Fruit fly (Drosophila melanogaster) whole organism, pupa: ENCODE results near the gene CG31436.

ENCODE experiments used
- CG12605 ChIP-seq: fragments of 200-800 bp; sonication (Bioruptor generic); IDR thresholded peaks from 2 replicates; pipeline ENCODE4 v1.3.6; 2022; ENCODE audit warnings: missing biosample characterization, missing genetic modification characterization
- CG14655 ChIP-seq: fragments of 200-800 bp; sonication (Bioruptor generic); optimal IDR thresholded peaks from 3 replicates; lab custom pipeline; 2017; ENCODE audit warnings: mild to moderate bottlenecking, missing biosample characterization, missing genetic modification reagents, missing genetic modification characterization
- CG15710 ChIP-seq: fragments of 200-800 bp; sonication (Bioruptor generic); optimal IDR thresholded peaks from 2 replicates; lab custom pipeline; 2018; ENCODE audit warnings: missing biosample characterization, mild to moderate bottlenecking, missing genetic modification characterization, moderate library complexity
- CG4496 ChIP-seq: fragments of 200-800 bp; sonication (Bioruptor generic); IDR thresholded peaks from 3 replicates; pipeline ENCODE4 v1.3.6; 2022; ENCODE audit warnings: missing biosample characterization, missing genetic modification characterization
- CG8301 ChIP-seq: fragments of 200-800 bp; sonication (Bioruptor generic); optimal IDR thresholded peaks from 2 replicates; lab custom pipeline; 2018; ENCODE audit warnings: missing biosample characterization, mild to moderate bottlenecking, missing genetic modification characterization
- Ets98B ChIP-seq: fragments of 200-800 bp; sonication (Bioruptor generic); IDR thresholded peaks from 2 replicates; pipeline ENCODE4 v1.3.6; 2022; ENCODE audit warnings: missing biosample characterization, missing genetic modification characterization
- Pif1A ChIP-seq: fragments of 200-800 bp; sonication (Bioruptor generic); optimal IDR thresholded peaks from 3 replicates; lab custom pipeline; 2016; ENCODE audit warnings: missing biosample characterization, missing genetic modification characterization
- Pif1B ChIP-seq: fragments of 200-800 bp; sonication (Bioruptor generic); optimal IDR thresholded peaks from 3 replicates; lab custom pipeline; 2016; ENCODE audit warnings: missing biosample characterization, missing genetic modification characterization
- Snoo ChIP-seq: fragments of 200-800 bp; sonication (Bioruptor generic); optimal IDR thresholded peaks from 3 replicates; lab custom pipeline; 2017; ENCODE audit warnings: missing biosample characterization, mild to moderate bottlenecking, missing genetic modification characterization, inconsistent platforms
- rn ChIP-seq: fragments of 200-800 bp; sonication (Bioruptor generic); IDR thresholded peaks from 2 replicates; pipeline ENCODE4 v1.3.6; 2022; ENCODE audit warnings: missing biosample characterization, missing genetic modification characterization

dm6 chr3R:25300575-25300974 lies 3.4 kb upstream of the CG31436 start, which contains the start of gene CG13659:
- no peak for TF ChIP-seq CG8301 (tag; lab: Kevin White, UChicago)
- TF ChIP-seq Snoo (tag; lab: Kevin White, UChicago): no peak
- no peak for TF ChIP-seq CG14655 (GFP tag; lab: Kevin White, UChicago)
- TF ChIP-seq rn (GFP tag; lab: Robert Waterston, UW): no peak
- no peak for TF ChIP-seq CG15710 (tag; lab: Kevin White, UChicago)
- no peak for TF ChIP-seq Pif1B
- no peak for TF ChIP-seq CG4496 (GFP tag; lab: Robert Waterston, UW)
- no peak for TF ChIP-seq CG12605 (GFP tag; lab: Robert Waterston, UW)
- no peak for TF ChIP-seq Pif1A
- no peak for TF ChIP-seq Ets98B
